Worm (Caenorhabditis elegans): ENCODE measurements around the gene cutl-29.

cutl-29 gene

DNA sequence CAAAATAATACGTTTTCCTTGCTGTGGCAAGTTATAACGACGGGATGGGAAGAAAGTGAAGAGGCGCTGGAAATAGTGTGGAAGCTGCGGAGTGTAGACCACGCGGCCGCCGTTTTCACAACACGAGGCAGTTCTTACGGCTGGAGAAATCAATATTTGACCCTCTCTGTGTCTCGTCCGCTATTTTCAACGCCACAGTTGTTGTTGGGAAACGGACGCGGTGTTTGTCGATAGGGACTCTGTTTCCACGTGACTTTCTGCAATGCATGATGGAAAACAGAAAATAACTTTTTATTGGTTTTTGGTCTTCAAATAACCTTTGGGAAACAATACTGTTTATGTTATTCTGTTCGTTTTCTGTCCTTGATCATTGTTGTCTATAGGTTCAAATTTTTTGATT is 39.0 kb downstream of the cutl-29 start, which contains the start of gene K02A6.3:
Gene K02A6.3, minus strand, starts transcription at position 74 of the 400 bp plus-strand sequence.
- peak; percentile 65 for TF ChIP-seq nfya-1 (tag; optimal IDR thresholded peaks at IDR 0.05)
- peak; percentile 33 for TF ChIP-seq syd-9 (tag; optimal IDR thresholded peaks at IDR 0.05)
- TF ChIP-seq pat-9 (tag; optimal IDR thresholded peaks at IDR 0.05): no peak
- TF ChIP-seq mec-3 (tag; optimal IDR thresholded peaks at IDR 0.05; ENCODE audit: borderline replicate concordance): no peak
- TF ChIP-seq ceh-45 (GFP tag; IDR thresholded peaks at IDR 0.05): no peak
- no peak for TF ChIP-seq elt-4 (tag; optimal IDR thresholded peaks at IDR 0.05)
- TF ChIP-seq hlh-8 (tag; optimal IDR thresholded peaks at IDR 0.05): peak; percentile 9
- no peak for TF ChIP-seq hlh-6 (tag; optimal IDR thresholded peaks at IDR 0.05)
- TF ChIP-seq fkh-6 (tag; optimal IDR thresholded peaks at IDR 0.05): no peak
- TF ChIP-seq unc-3 (GFP tag; conservative IDR thresholded peaks at IDR 0.05): no peak
- TF ChIP-seq unc-3 (tag; optimal IDR thresholded peaks at IDR 0.05): no peak
- no peak for TF ChIP-seq pha-2 (tag; optimal IDR thresholded peaks at IDR 0.05)
- no peak for TF ChIP-seq lim-6 (tag; optimal IDR thresholded peaks at IDR 0.05)
- no peak for TF ChIP-seq madf-2 (tag; optimal IDR thresholded peaks at IDR 0.05)
- no peak for TF ChIP-seq ceh-19 (GFP tag; optimal IDR thresholded peaks at IDR 0.05)
- TF ChIP-seq ceh-6 (GFP tag; optimal IDR thresholded peaks at IDR 0.05): no peak
- TF ChIP-seq ceh-48 (tag; optimal IDR thresholded peaks at IDR 0.05): peak; percentile 82
- peak; percentile 48 for TF ChIP-seq ets-4 (tag; optimal IDR thresholded peaks at IDR 0.05)
- no peak for TF ChIP-seq pax-1 (tag; optimal IDR thresholded peaks at IDR 0.05)
- no peak for TF ChIP-seq ceh-14 (tag; optimal IDR thresholded peaks at IDR 0.05)
- peak; percentile 10 for TF ChIP-seq ceh-30 (tag; optimal IDR thresholded peaks at IDR 0.05)
- TF ChIP-seq unc-42 (tag; optimal IDR thresholded peaks at IDR 0.05): peak; percentile 60
- TF ChIP-seq F13H6.1 (tag; optimal IDR thresholded peaks at IDR 0.05): peak; percentile 43
- no peak for TF ChIP-seq ref-2 (tag; optimal IDR thresholded peaks at IDR 0.05)
- TF ChIP-seq rnt-1 (tag; optimal IDR thresholded peaks at IDR 0.05): peak; percentile 69
- TF ChIP-seq sox-2 (GFP tag; IDR thresholded peaks at IDR 0.05): no peak
- TF ChIP-seq gmeb-2 (tag; optimal IDR thresholded peaks at IDR 0.05): no peak
- no peak for TF ChIP-seq lin-11 (tag; optimal IDR thresholded peaks at IDR 0.05)
- TF ChIP-seq ceh-2 (tag; optimal IDR thresholded peaks at IDR 0.05): no peak
- no peak for TF ChIP-seq C08G9.2 (tag; optimal IDR thresholded peaks at IDR 0.05)
- TF ChIP-seq ceh-31 (tag; optimal IDR thresholded peaks at IDR 0.05): peak; percentile 36
- peak; percentile 86 for TF ChIP-seq ceh-18 (tag; optimal IDR thresholded peaks at IDR 0.05)
- peak; percentile 50 for TF ChIP-seq dve-1 (tag; optimal IDR thresholded peaks at IDR 0.05)
- TF ChIP-seq dmd-4 (tag; optimal IDR thresholded peaks at IDR 0.05; ENCODE audit: borderline replicate concordance): no peak
- TF ChIP-seq ceh-9 (tag; optimal IDR thresholded peaks at IDR 0.05): no peak
- no peak for TF ChIP-seq eyg-1 (tag; optimal IDR thresholded peaks at IDR 0.05)
- TF ChIP-seq ahr-1 (tag; optimal IDR thresholded peaks at IDR 0.05): no peak
- TF ChIP-seq ttx-3 (tag; optimal IDR thresholded peaks at IDR 0.05): no peak
- TF ChIP-seq C38D4.7 (GFP tag; optimal IDR thresholded peaks at IDR 0.05): no peak
- TF ChIP-seq unc-86 (tag; optimal IDR thresholded peaks at IDR 0.05): no peak
- TF ChIP-seq pros-1 (tag; optimal IDR thresholded peaks at IDR 0.05): no peak
- TF ChIP-seq ceh-22 (tag; optimal IDR thresholded peaks at IDR 0.05): no peak
- TF ChIP-seq K02D7.2 (tag; optimal IDR thresholded peaks at IDR 0.05): no peak
- no peak for TF ChIP-seq pha-4 (tag; optimal IDR thresholded peaks at IDR 0.05)
- no peak for TF ChIP-seq hlh-13 (GFP tag; optimal IDR thresholded peaks at IDR 0.05)
- TF ChIP-seq unc-55 (GFP tag; optimal IDR thresholded peaks at IDR 0.05): peak; percentile 72
- no peak for TF ChIP-seq npax-4 (tag; optimal IDR thresholded peaks at IDR 0.05)
- no peak for TF ChIP-seq tbx-7 (tag; optimal IDR thresholded peaks at IDR 0.05)
- no peak for TF ChIP-seq odd-2 (tag; optimal IDR thresholded peaks at IDR 0.05)
- no peak for TF ChIP-seq nhr-232 (tag; optimal IDR thresholded peaks at IDR 0.05)
- TF ChIP-seq hlh-30 (tag; optimal IDR thresholded peaks at IDR 0.05; ENCODE audit: insufficient read depth): peak; percentile 94
- TF ChIP-seq ceh-24 (tag; optimal IDR thresholded peaks at IDR 0.05): no peak
- no peak for TF ChIP-seq pag-3 (tag; optimal IDR thresholded peaks at IDR 0.05; ENCODE audit: borderline replicate concordance)
- TF ChIP-seq tbx-2 (tag; optimal IDR thresholded peaks at IDR 0.05): peak; percentile 49

Measured in whole organism, late embryonic.